Worm (Caenorhabditis elegans): Measurements from ENCODE around the gene ugt-21.

The ugt-21 gene

DNA sequence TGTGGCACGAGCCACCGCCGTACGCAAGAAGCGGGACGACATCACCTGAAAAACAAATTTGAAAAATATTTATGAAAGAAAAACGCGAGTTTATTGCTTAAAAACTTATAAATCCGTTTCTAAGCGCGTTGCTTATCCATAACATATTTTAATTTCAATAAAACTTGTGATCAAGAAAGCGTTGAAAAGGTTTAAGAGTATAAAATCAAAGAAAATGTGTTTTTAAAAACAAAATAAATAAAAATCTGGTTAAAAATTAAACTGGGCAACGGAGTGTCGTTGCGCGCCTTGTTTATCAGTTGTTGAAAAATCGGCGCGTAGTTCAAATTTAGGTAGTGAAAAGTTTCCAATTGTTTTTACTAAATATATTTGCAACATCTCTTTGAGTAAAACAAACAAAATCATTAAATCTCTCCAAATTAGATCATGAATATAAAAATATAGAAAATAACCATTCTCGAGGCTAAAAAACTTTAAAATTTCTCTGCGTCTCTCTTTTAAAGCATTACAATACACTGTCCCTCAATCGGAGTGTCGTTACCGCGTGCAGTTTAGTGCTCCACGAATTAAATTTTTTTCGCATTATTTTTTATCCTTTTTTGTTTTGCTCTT is 24.8 kb downstream of the ugt-21 start, which contains the start of gene ndua-5 (continued):
- TF ChIP-seq Y48G9A.11 (GFP tag; IDR thresholded peaks at IDR 0.05), result peak; percentile 95
- TF ChIP-seq ceh-20 (GFP tag; IDR thresholded peaks at IDR 0.05), result no peak
- TF ChIP-seq lin-13 (GFP tag; optimal IDR thresholded peaks at IDR 0.05), result no peak
- TF ChIP-seq ceh-32 (tag; optimal IDR thresholded peaks at IDR 0.05; ENCODE audit: poor library complexity), result no peak
- TF ChIP-seq Y105C5A.15 (GFP tag; IDR thresholded peaks at IDR 0.05), result no peak
- TF ChIP-seq snpc-1.2 (GFP tag; IDR thresholded peaks at IDR 0.05), result no peak
- TF ChIP-seq zip-11 (GFP tag; IDR thresholded peaks at IDR 0.05), result no peak
- peak; percentile 38; the same call in 1 of the 2 replicates for TF ChIP-seq hmg-1.1 (GFP tag; IDR thresholded peaks at IDR 0.05)
- TF ChIP-seq ctbp-1 (GFP tag; IDR thresholded peaks at IDR 0.05), result no peak
- no peak for TF ChIP-seq jun-1 (tag; optimal IDR thresholded peaks at IDR 0.05)
- no peak for TF ChIP-seq skn-1 (tag; optimal IDR thresholded peaks at IDR 0.05)
- TF ChIP-seq unc-130 (GFP tag; optimal IDR thresholded peaks at IDR 0.05), result no peak
- TF ChIP-seq daf-16 (GFP tag; optimal IDR thresholded peaks at IDR 0.05), result no peak
- TF ChIP-seq daf-16 (tag; optimal IDR thresholded peaks at IDR 0.05), result peak; percentile 40
- peak; percentile 56 for TF ChIP-seq nhr-6 (tag; optimal IDR thresholded peaks at IDR 0.05)
- TF ChIP-seq dpl-1 (GFP tag; optimal IDR thresholded peaks at IDR 0.05), result peak; percentile 88
- TF ChIP-seq fkh-10 (GFP tag; optimal IDR thresholded peaks at IDR 0.05), result no peak
- TF ChIP-seq spr-3 (GFP tag; optimal IDR thresholded peaks at IDR 0.05), result no peak
- no peak for TF ChIP-seq dmd-6 (GFP tag; IDR thresholded peaks at IDR 0.05)
- TF ChIP-seq lin-29 (GFP tag; IDR thresholded peaks at IDR 0.05), result no peak
- TF ChIP-seq nhr-10 (tag; optimal IDR thresholded peaks at IDR 0.05), result no peak
- TF ChIP-seq mes-2 (tag; optimal IDR thresholded peaks at IDR 0.05; ENCODE audit: poor library complexity, severe bottlenecking), result peak; percentile 36
- TF ChIP-seq ceh-82 (tag; optimal IDR thresholded peaks at IDR 0.05), result no peak
- TF ChIP-seq lsy-2 (tag; optimal IDR thresholded peaks at IDR 0.05), result peak in 1 of 2 experiments; percentile 62
- no peak for TF ChIP-seq F44E2.7 (GFP tag; IDR thresholded peaks at IDR 0.05)
- no peak for TF ChIP-seq ztf-11 (tag; optimal IDR thresholded peaks at IDR 0.05)

DNA sequence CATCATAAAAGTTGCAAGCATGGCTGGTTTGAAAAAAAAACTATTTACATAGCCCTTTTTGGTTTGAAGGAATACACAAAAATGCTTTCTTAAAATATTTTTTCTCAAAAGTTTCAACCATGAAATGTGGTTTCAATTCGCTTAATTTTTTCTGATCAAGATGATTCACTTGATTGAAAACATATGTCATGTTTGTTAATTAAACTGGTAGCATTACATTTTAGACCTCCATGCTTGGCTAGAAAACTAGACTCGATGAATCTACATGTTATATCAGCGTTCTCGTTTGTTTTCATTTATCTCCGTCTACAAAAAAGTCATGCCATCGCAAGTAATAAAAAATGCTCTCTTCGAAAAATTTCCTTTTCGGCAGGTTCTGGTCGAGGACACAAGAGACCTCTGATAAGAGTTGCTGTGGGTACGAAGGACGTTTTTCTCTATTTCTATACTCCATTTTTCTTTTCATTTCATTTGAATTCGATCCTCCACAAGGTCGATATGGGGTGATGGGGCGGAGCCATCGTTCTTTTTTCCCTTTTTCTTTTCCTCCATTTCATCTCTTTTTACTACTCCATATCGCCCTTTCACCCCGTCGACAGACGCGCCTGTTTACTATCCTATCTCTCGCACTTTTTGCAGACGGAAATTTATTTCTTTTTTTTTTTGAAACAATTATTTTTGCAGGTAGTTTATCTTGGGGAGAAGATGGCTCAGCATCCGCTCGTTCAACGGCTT is 25.7 kb downstream of the ugt-21 start, which contains the start of gene elo-1:
Gene elo-1, plus strand, starts transcription at position 685 of the 735 bp plus-strand sequence.
- TF ChIP-seq tra-1 (GFP tag; IDR thresholded peaks at IDR 0.05), result peak; percentile 64; the same call in 1 of the 2 replicates
- TF ChIP-seq daf-16 (GFP tag; optimal IDR thresholded peaks at IDR 0.05), result peak in 1 of 2 experiments; percentile 22
- TF ChIP-seq daf-16 (tag; optimal IDR thresholded peaks at IDR 0.05), result peak; percentile 63
- peak; percentile 39 for TF ChIP-seq nhr-102 (tag; optimal IDR thresholded peaks at IDR 0.05)
- peak; percentile 31 for TF ChIP-seq hlh-30 (tag; optimal IDR thresholded peaks at IDR 0.05; ENCODE audit: insufficient read depth)
- TF ChIP-seq mep-1 (tag; optimal IDR thresholded peaks at IDR 0.05), result peak; percentile 36
- no peak for TF ChIP-seq F26F4.8 (GFP tag; conservative IDR thresholded peaks at IDR 0.05)
- no peak for TF ChIP-seq nhr-41 (GFP tag; IDR thresholded peaks at IDR 0.05)
- peak; percentile 82 for TF ChIP-seq dmd-6 (GFP tag; IDR thresholded peaks at IDR 0.05)
- peak; percentile 26 for TF ChIP-seq dpl-1 (GFP tag; optimal IDR thresholded peaks at IDR 0.05)
- peak; percentile 64 for TF ChIP-seq pqm-1 (tag; optimal IDR thresholded peaks at IDR 0.05)
- TF ChIP-seq ZK337.2 (GFP tag; IDR thresholded peaks at IDR 0.05), result no peak
- TF ChIP-seq nhr-25 (tag; optimal IDR thresholded peaks at IDR 0.05; ENCODE audit: borderline replicate concordance, insufficient read depth), result peak; percentile 11
- 0 out of 2 replicates have a peak, but pooled peaks have one; percentile 43 for TF ChIP-seq saeg-2 (GFP tag; IDR thresholded peaks at IDR 0.05)
- 0 out of 2 replicates have a peak, but pooled peaks have one; percentile 42 for TF ChIP-seq hmg-1.1 (GFP tag; IDR thresholded peaks at IDR 0.05)
- no peak for TF ChIP-seq T26A8.4 (GFP tag; IDR thresholded peaks at IDR 0.05)
- TF ChIP-seq nhr-48 (tag; optimal IDR thresholded peaks at IDR 0.05), result peak; percentile 63
- no peak for TF ChIP-seq spr-1 (tag; optimal IDR thresholded peaks at IDR 0.05)
- peak; percentile 83 for TF ChIP-seq nhr-28 (tag; optimal IDR thresholded peaks at IDR 0.05)
- peak in 1 of 2 experiments; percentile 23 for TF ChIP-seq lsy-2 (tag; optimal IDR thresholded peaks at IDR 0.05)
- TF ChIP-seq dve-1 (tag; optimal IDR thresholded peaks at IDR 0.05; ENCODE audit: insufficient read depth), result peak; percentile 78
- 0 out of 2 replicates have a peak, but pooled peaks have one; percentile 30 for TF ChIP-seq zfp-3 (GFP tag; conservative IDR thresholded peaks at IDR 0.05)
- 0 out of 2 replicates have a peak, but pooled peaks have one; percentile 12 for TF ChIP-seq madf-9 (GFP tag; conservative IDR thresholded peaks at IDR 0.05)
- TF ChIP-seq php-3 (GFP tag; IDR thresholded peaks at IDR 0.05), result peak; percentile 77; the same call in 1 of the 2 replicates
- TF ChIP-seq mdt-29 (GFP tag; IDR thresholded peaks at IDR 0.05), result peak; percentile 49; the same call in 1 of the 2 replicates
- TF ChIP-seq mxl-3 (GFP tag; optimal IDR thresholded peaks at IDR 0.05), result peak; percentile 24
- TF ChIP-seq set-16 (GFP tag; IDR thresholded peaks at IDR 0.05), result no peak
